Fruit fly (Drosophila melanogaster): Measurements from ENCODE around the gene AMPKalpha.
A peak's percentile ranks its signal among the peaks of the same experiment; 100 is the strongest.

AMPKalpha gene

DNA sequence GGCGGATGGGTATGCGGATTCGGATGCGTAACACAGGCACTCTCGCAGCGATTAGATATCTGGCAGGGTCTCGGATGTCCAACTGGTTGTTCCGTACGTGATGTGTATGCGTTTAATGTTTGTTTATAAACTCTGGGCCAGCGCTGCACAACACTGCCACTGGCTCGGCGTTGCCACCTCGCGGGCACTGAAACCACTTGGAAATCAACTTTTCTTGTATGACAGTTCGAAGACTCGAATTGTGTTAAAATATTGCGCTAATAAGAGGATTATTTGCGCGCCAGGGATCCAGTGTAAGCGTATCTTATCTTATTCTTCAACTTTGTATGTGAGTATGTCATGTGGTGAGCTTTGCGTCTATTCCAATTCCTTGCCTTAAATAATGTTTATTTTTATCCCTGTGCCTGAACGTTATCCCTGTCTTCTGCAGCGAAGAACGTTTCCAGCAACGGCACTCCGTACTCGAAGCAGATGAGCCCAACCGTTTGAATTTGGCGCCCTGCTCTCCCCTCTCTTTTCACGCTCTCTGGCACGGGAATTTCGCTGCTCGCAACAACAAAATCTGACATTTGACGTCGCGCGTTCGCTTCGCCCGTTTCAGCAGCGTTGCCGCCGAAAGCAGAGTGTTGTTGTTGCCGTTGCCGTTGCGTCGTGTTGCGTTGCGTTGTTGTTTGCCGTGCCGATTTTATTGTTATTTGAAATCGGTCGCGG is 5.2 kb downstream of the AMPKalpha start, which contains the start of the genes CG3719 and CG32813 (continued):
- TF ChIP-seq dmrt99B (tag; optimal IDR thresholded peaks at IDR 0.05), result no peak
- TF ChIP-seq ro (GFP tag; IDR thresholded peaks at IDR 0.05), result no peak
- no peak for TF ChIP-seq gem (tag; optimal IDR thresholded peaks at IDR 0.05)
- no peak for TF ChIP-seq Dll (GFP tag; IDR thresholded peaks at IDR 0.05; ENCODE audit: partially characterized antibody)
- peak; percentile 25 for TF ChIP-seq phol (tag; optimal IDR thresholded peaks at IDR 0.05)
- peak; percentile 40 for TF ChIP-seq CG13424 (tag; optimal IDR thresholded peaks at IDR 0.05)
- TF ChIP-seq Mad (GFP tag; optimal IDR thresholded peaks at IDR 0.05), result no peak
- no peak for TF ChIP-seq cg (GFP tag; optimal IDR thresholded peaks at IDR 0.05)
- 0 out of 2 replicates have a peak, but pooled peaks have one; percentile 23 for TF ChIP-seq vvl (GFP tag; IDR thresholded peaks at IDR 0.05)
- TF ChIP-seq YL-1 (GFP tag; optimal IDR thresholded peaks at IDR 0.05), result peak; percentile 32
- TF ChIP-seq CG4617 (GFP tag; optimal IDR thresholded peaks at IDR 0.05; ENCODE audit: borderline replicate concordance), result peak; percentile 71
- 0 out of 2 replicates have a peak, but pooled peaks have one; percentile 7 for TF ChIP-seq tna (GFP tag; IDR thresholded peaks at IDR 0.05; ENCODE audit: partially characterized antibody)
- TF ChIP-seq CG3281 (GFP tag; optimal IDR thresholded peaks at IDR 0.05), result peak; percentile 16
- no peak for TF ChIP-seq CG31224 (GFP tag; IDR thresholded peaks at IDR 0.05)
- TF ChIP-seq CG12769 (tag; optimal IDR thresholded peaks at IDR 0.05), result no peak
- no peak for TF ChIP-seq CG10979 (tag; optimal IDR thresholded peaks at IDR 0.05)
- peak; percentile 28 for TF ChIP-seq CG8924 (tag; optimal IDR thresholded peaks at IDR 0.05)
- TF ChIP-seq Sry-δ (GFP tag; optimal IDR thresholded peaks at IDR 0.05), result peak; percentile 52
- TF ChIP-seq dm (GFP tag; optimal IDR thresholded peaks at IDR 0.05), result no peak
- peak; percentile 39 for TF ChIP-seq trem (tag; optimal IDR thresholded peaks at IDR 0.05)
- TF ChIP-seq CG1647 (GFP tag; optimal IDR thresholded peaks at IDR 0.05), result peak; percentile 10
- peak; percentile 45 for TF ChIP-seq Lhr (GFP tag; optimal IDR thresholded peaks at IDR 0.05)
- TF ChIP-seq nerfin-2 (GFP tag; IDR thresholded peaks at IDR 0.05; ENCODE audit: partially characterized antibody), result no peak
- no peak for TF ChIP-seq Oaz (GFP tag; IDR thresholded peaks at IDR 0.05)
- no peak for TF ChIP-seq NC2α (GFP tag; optimal IDR thresholded peaks at IDR 0.05)
- no peak for TF ChIP-seq CG9727 (GFP tag; optimal IDR thresholded peaks at IDR 0.05)
- TF ChIP-seq abd-A (tag; optimal IDR thresholded peaks at IDR 0.05), result no peak
- TF ChIP-seq CG14050 (GFP tag; IDR thresholded peaks at IDR 0.05), result no peak
- no peak for TF ChIP-seq Taf1 (GFP tag; IDR thresholded peaks at IDR 0.05)
- no peak for TF ChIP-seq pros (GFP tag; optimal IDR thresholded peaks at IDR 0.05)
- peak; percentile 95 for TF ChIP-seq CG4360 (GFP tag; IDR thresholded peaks at IDR 0.05)
- 0 out of 2 replicates have a peak, but pooled peaks have one; percentile 8 for TF ChIP-seq Drgx (GFP tag; IDR thresholded peaks at IDR 0.05)
- no peak for TF ChIP-seq Optix (GFP tag; IDR thresholded peaks at IDR 0.05)
- TF ChIP-seq ash1 (GFP tag; optimal IDR thresholded peaks at IDR 0.05), result no peak
- no peak for TF ChIP-seq ranshi (GFP tag; IDR thresholded peaks at IDR 0.05)
- peak; percentile 63 for TF ChIP-seq pho (GFP tag; optimal IDR thresholded peaks at IDR 0.05)
- no peak for TF ChIP-seq CG10959 (GFP tag; IDR thresholded peaks at IDR 0.05)
- no peak for TF ChIP-seq CG14441 (GFP tag; IDR thresholded peaks at IDR 0.05)
- TF ChIP-seq Lim3 (GFP tag; IDR thresholded peaks at IDR 0.05), result no peak
- TF ChIP-seq shn (GFP tag; optimal IDR thresholded peaks at IDR 0.05), result peak; percentile 12
- TF ChIP-seq CG6683 (GFP tag; optimal IDR thresholded peaks at IDR 0.05), result no peak
- no peak for TF ChIP-seq CG8765 (GFP tag; IDR thresholded peaks at IDR 0.05)
- no peak for TF ChIP-seq tll (GFP tag; optimal IDR thresholded peaks at IDR 0.05)
- no peak for TF ChIP-seq NK7.1 (GFP tag; optimal IDR thresholded peaks at IDR 0.05)
- TF ChIP-seq HLHmδ (GFP tag; optimal IDR thresholded peaks at IDR 0.05), result no peak
- TF ChIP-seq HLH4C (GFP tag; IDR thresholded peaks at IDR 0.05; ENCODE audit: partially characterized antibody), result no peak
- TF ChIP-seq CTCF (GFP tag; optimal IDR thresholded peaks at IDR 0.05), result peak; percentile 32
- TF ChIP-seq Bdp1 (GFP tag; optimal IDR thresholded peaks at IDR 0.05), result peak; percentile 39
- TF ChIP-seq Med (GFP tag), result peak; percentile 84
- TF ChIP-seq CG6254 (GFP tag; optimal IDR thresholded peaks at IDR 0.05), result no peak

Data from whole organism, embryonic.